Fruit fly (Drosophila melanogaster) whole organism, wandering third instar larva: ENCODE results near the gene bru3.

ENCODE experiments used
- Abd-B ChIP-seq: fragments of >200 bp; optimal IDR thresholded peaks from 2 replicates; lab custom pipeline; 2017; ENCODE audit warnings: missing biosample characterization, missing genetic modification characterization
- dl ChIP-seq, 2 experiments: fragments of 175-275, 200-275 bp in 1 of 2; fragments of 200-275 bp in 1 of 2; sonication (Bioruptor generic); optimal IDR thresholded peaks; lab custom pipeline; 2018; ENCODE audit warnings: mild to moderate bottlenecking in 2 of 2, missing biosample characterization in 2 of 2, missing genetic modification characterization in 2 of 2, moderate library complexity in 2 of 2; ENCODE audit not compliant: partially characterized antibody in 2 of 2, insufficient read depth in 1 of 2
- pan ChIP-seq: fragments of >200 bp; optimal IDR thresholded peaks from 2 replicates; lab custom pipeline; 2017

- TF ChIP-seq pan (lab: Kevin White, UChicago) (no peak), Abd-B (GFP tag; lab: Kevin White, UChicago) (no peak), dl (GFP tag; optimal IDR thresholded peaks at IDR 0.05; lab: Kevin White, UChicago; ENCODE audit: insufficient read depth in 1 of 2, partially characterized antibody in 2 of 2) (no peak)
Observed at dm6 chr3L:13478339-13479203, 324.6 kb downstream of the bru3 start.
